Fruit fly (Drosophila melanogaster) whole organism, embryonic: Measurements from ENCODE around the gene CG14805.

Source experiments
- Ada2b ChIP-seq: fragments of 200-800 bp; sonication (Bioruptor generic); IDR thresholded peaks from 2 replicates; pipeline ENCODE4 v1.3.6; 2022; ENCODE audit warnings: missing biosample characterization, missing genetic modification characterization
- Adf1 ChIP-seq: fragments of 200-800 bp; sonication (Bioruptor generic); IDR thresholded peaks from 2 replicates; pipeline ENCODE4 v1.3.6; 2022; ENCODE audit warnings: missing biosample characterization, missing genetic modification characterization
- Blimp-1 ChIP-seq: fragments of 200-800 bp; sonication (Bioruptor generic); optimal IDR thresholded peaks from 3 replicates; lab custom pipeline; 2018; ENCODE audit warnings: missing biosample characterization, missing genetic modification characterization, mild to moderate bottlenecking, moderate library complexity, missing genetic modification reagents
- Bteb2 ChIP-seq: fragments of 200-800 bp; sonication (Bioruptor generic); optimal IDR thresholded peaks from 2 replicates; lab custom pipeline; 2016; ENCODE audit warnings: missing biosample characterization, missing genetic modification characterization
- CG10462 ChIP-seq: fragments of 200-800 bp; sonication (Bioruptor generic); optimal IDR thresholded peaks from 2 replicates; lab custom pipeline; 2016; ENCODE audit warnings: missing biosample characterization, missing genetic modification characterization
- CG11456 ChIP-seq: fragments of 200-800 bp; sonication (Bioruptor generic); IDR thresholded peaks from 3 replicates; pipeline ENCODE4 v1.3.6; 2022; ENCODE audit warnings: missing biosample characterization, missing genetic modification characterization
- CG11696 ChIP-seq: fragments of 200-800 bp; sonication (Bioruptor generic); IDR thresholded peaks from 2 replicates; pipeline ENCODE4 v1.3.6; 2022; ENCODE audit warnings: missing biosample characterization, missing genetic modification characterization
- CG12219 ChIP-seq: fragments of 200-800 bp; sonication (Bioruptor generic); optimal IDR thresholded peaks from 3 replicates; lab custom pipeline; 2018; ENCODE audit warnings: missing biosample characterization, mild to moderate bottlenecking, missing genetic modification characterization
- CG12391 ChIP-seq: fragments of 200-800 bp; sonication (Bioruptor generic); optimal IDR thresholded peaks from 3 replicates; lab custom pipeline; 2018; ENCODE audit warnings: missing biosample characterization, mild to moderate bottlenecking, missing genetic modification characterization, moderate library complexity
- CG12744 ChIP-seq: fragments of 200-800 bp; sonication (Bioruptor generic); optimal IDR thresholded peaks from 2 replicates; lab custom pipeline; 2016; ENCODE audit warnings: missing biosample characterization, missing genetic modification characterization
- CG12769 ChIP-seq: fragments of 200-800 bp; sonication (Bioruptor generic); optimal IDR thresholded peaks from 2 replicates; lab custom pipeline; 2019; ENCODE audit warnings: missing biosample characterization, mild to moderate bottlenecking, missing genetic modification characterization, moderate library complexity
- CG12942 ChIP-seq: fragments of 200-800 bp; sonication (Bioruptor generic); optimal IDR thresholded peaks from 3 replicates; lab custom pipeline; 2016; ENCODE audit warnings: missing biosample characterization, missing genetic modification characterization
- CG15011 ChIP-seq: fragments of 200-800 bp; sonication (Bioruptor generic); optimal IDR thresholded peaks from 3 replicates; lab custom pipeline; 2018; ENCODE audit warnings: missing biosample characterization, mild to moderate bottlenecking, missing genetic modification characterization
- CG17385 ChIP-seq: fragments of 200-800 bp; sonication (Bioruptor generic); optimal IDR thresholded peaks from 3 replicates; lab custom pipeline; 2018; ENCODE audit warnings: missing biosample characterization, mild to moderate bottlenecking, missing genetic modification characterization
- CG2889 ChIP-seq: fragments of 200-800 bp; sonication (Bioruptor generic); IDR thresholded peaks from 3 replicates; pipeline ENCODE4 v1.3.6; 2022; ENCODE audit warnings: missing biosample characterization, missing genetic modification characterization
- CG3163 ChIP-seq: fragments of 200-800 bp; sonication (Bioruptor generic); optimal IDR thresholded peaks from 3 replicates; lab custom pipeline; 2016; ENCODE audit warnings: missing biosample characterization, missing genetic modification characterization
- CG34376 ChIP-seq: fragments of 200-800 bp; sonication (Bioruptor generic); optimal IDR thresholded peaks from 2 replicates; lab custom pipeline; 2018; ENCODE audit warnings: missing biosample characterization, mild to moderate bottlenecking, missing genetic modification characterization
- CG42726 ChIP-seq: fragments of 200-800 bp; sonication (Bioruptor generic); IDR thresholded peaks from 2 replicates; pipeline ENCODE4 v1.3.6; 2022; ENCODE audit warnings: missing biosample characterization, missing genetic modification characterization; ENCODE audit not compliant: partially characterized antibody
- CG4707 ChIP-seq: fragments of 200-800 bp; sonication (Bioruptor generic); optimal IDR thresholded peaks from 2 replicates; lab custom pipeline; 2018; ENCODE audit warnings: missing biosample characterization, mild to moderate bottlenecking, missing genetic modification characterization, moderate library complexity
- CG4854 ChIP-seq: fragments of 200-800 bp; sonication (Bioruptor generic); optimal IDR thresholded peaks from 2 replicates; lab custom pipeline; 2016; ENCODE audit warnings: missing biosample characterization, missing genetic modification characterization, inconsistent platforms
- CG6272 ChIP-seq: fragments of 200-800 bp; sonication (Bioruptor generic); IDR thresholded peaks from 2 replicates; pipeline ENCODE4 v1.3.6; 2022; ENCODE audit warnings: missing biosample characterization, missing genetic modification characterization
- CG6791 ChIP-seq: fragments of 200-800 bp; sonication (Bioruptor generic); IDR thresholded peaks from 3 replicates; pipeline ENCODE4 v1.3.6; 2022; ENCODE audit warnings: missing biosample characterization, missing genetic modification characterization; ENCODE audit not compliant: partially characterized antibody
- CG7271 ChIP-seq: fragments of 200-800 bp; sonication (Bioruptor generic); optimal IDR thresholded peaks from 2 replicates; lab custom pipeline; 2018; ENCODE audit warnings: missing biosample characterization, mild to moderate bottlenecking, missing genetic modification characterization, moderate library complexity
- CG7987 ChIP-seq: fragments of 200-800 bp; sonication (Bioruptor generic); optimal IDR thresholded peaks from 2 replicates; lab custom pipeline; 2018; ENCODE audit warnings: missing biosample characterization, mild to moderate bottlenecking, missing genetic modification characterization, moderate library complexity
- CG8290 ChIP-seq, 3 experiments: fragments of 200-800 bp; sonication (Bioruptor generic); optimal IDR thresholded peaks; 2 replicates each; lab custom pipeline; 2016 to 2019; ENCODE audit warnings: missing biosample characterization in 3 of 3, missing genetic modification characterization in 3 of 3, mild to moderate bottlenecking in 2 of 3, moderate library complexity in 1 of 3
- CG8478 ChIP-seq: fragments of >200 bp; optimal IDR thresholded peaks from 2 replicates; lab custom pipeline; 2018
- CG9797 ChIP-seq: fragments of 200-800 bp; sonication (Bioruptor generic); optimal IDR thresholded peaks from 3 replicates; lab custom pipeline; 2018; ENCODE audit warnings: missing biosample characterization, mild to moderate bottlenecking, missing genetic modification characterization
- D ChIP-seq, 2 experiments: fragments of 200-800 bp in 1 of 2; fragments of >200 bp in 1 of 2; sonication (Bioruptor generic) in 1 of 2; optimal IDR thresholded peaks; 2 replicates in 1 of 2; 3 replicates in 1 of 2; lab custom pipeline; 2017; ENCODE audit warnings: mild to moderate bottlenecking in 1 of 2, missing biosample characterization in 1 of 2, missing genetic modification characterization in 1 of 2, missing genetic modification reagents in 1 of 2
- Deaf1 ChIP-seq: fragments of 200-800 bp; optimal IDR thresholded peaks from 3 replicates; lab custom pipeline; 2019; ENCODE audit warnings: missing biosample characterization, mild to moderate bottlenecking, missing genetic modification characterization, moderate library complexity
- Dp ChIP-seq: fragments of 200-800 bp; sonication (Bioruptor generic); optimal IDR thresholded peaks from 2 replicates; lab custom pipeline; 2018; ENCODE audit warnings: missing biosample characterization, mild to moderate bottlenecking, missing genetic modification characterization, moderate library complexity
- ERR ChIP-seq: fragments of 200-800 bp; sonication (Bioruptor generic); optimal IDR thresholded peaks from 2 replicates; lab custom pipeline; 2016; ENCODE audit warnings: missing biosample characterization, missing genetic modification characterization
- H15 ChIP-seq: fragments of 200-800 bp; sonication (Bioruptor generic); IDR thresholded peaks from 3 replicates; pipeline ENCODE4 v1.3.6; 2022; ENCODE audit warnings: missing biosample characterization, missing genetic modification characterization
- HLH54F ChIP-seq: fragments of 200-800 bp; sonication (Bioruptor generic); optimal IDR thresholded peaks from 3 replicates; lab custom pipeline; 2016; ENCODE audit warnings: missing biosample characterization, missing genetic modification characterization
- Sin3A ChIP-seq: fragments of >200 bp; optimal IDR thresholded peaks from 2 replicates; lab custom pipeline; 2018
- Sox102F ChIP-seq: fragments of 200-800 bp; sonication (Bioruptor generic); optimal IDR thresholded peaks from 2 replicates; lab custom pipeline; 2018; ENCODE audit warnings: missing biosample characterization, mild to moderate bottlenecking, missing genetic modification characterization, moderate library complexity
- cad ChIP-seq: fragments of >200 bp; optimal IDR thresholded peaks from 2 replicates; lab custom pipeline; 2017; ENCODE audit warnings: missing biosample characterization, missing genetic modification characterization
- chm ChIP-seq: fragments of 200-800 bp; sonication (Bioruptor generic); IDR thresholded peaks from 2 replicates; pipeline ENCODE4 v1.3.6; 2022; ENCODE audit warnings: missing biosample characterization, missing genetic modification characterization
- chn ChIP-seq: fragments of 200-800 bp; sonication (Bioruptor generic); optimal IDR thresholded peaks from 2 replicates; lab custom pipeline; 2016; ENCODE audit warnings: missing biosample characterization, missing genetic modification characterization
- grau ChIP-seq: fragments of 200-800 bp; optimal IDR thresholded peaks from 3 replicates; lab custom pipeline; 2019; ENCODE audit warnings: missing biosample characterization, mild to moderate bottlenecking, missing genetic modification characterization, moderate library complexity
- her ChIP-seq: fragments of 200-800 bp; sonication (Bioruptor generic); optimal IDR thresholded peaks from 2 replicates; lab custom pipeline; 2016; ENCODE audit warnings: missing biosample characterization, missing genetic modification characterization
- jing ChIP-seq: fragments of 200-800 bp; sonication (Bioruptor generic); optimal IDR thresholded peaks from 2 replicates; lab custom pipeline; 2018; ENCODE audit warnings: missing biosample characterization, mild to moderate bottlenecking, missing genetic modification characterization
- mam ChIP-seq: fragments of 200-800 bp; sonication (Bioruptor generic); optimal IDR thresholded peaks from 3 replicates; lab custom pipeline; 2016; ENCODE audit warnings: missing biosample characterization, missing genetic modification characterization
- oc ChIP-seq: fragments of 200-800 bp; sonication (Bioruptor generic); optimal IDR thresholded peaks from 2 replicates; lab custom pipeline; 2018; ENCODE audit warnings: missing biosample characterization, mild to moderate bottlenecking, missing genetic modification characterization, moderate library complexity
- prd ChIP-seq, 3 experiments: fragments of >200 bp in 2 of 3; fragments of 200-800 bp in 1 of 3; sonication (Bioruptor generic) in 1 of 3; optimal IDR thresholded peaks in 2 of 3; IDR thresholded peaks in 1 of 3; 2 replicates in 2 of 3; 3 replicates in 1 of 3; pipeline versions ENCODE4 v1.3.6 to Lab custom; 2017 to 2022; ENCODE audit warnings: missing biosample characterization in 1 of 3, missing genetic modification characterization in 1 of 3
- row ChIP-seq: fragments of 200-800 bp; sonication (Bioruptor generic); IDR thresholded peaks from 3 replicates; pipeline ENCODE4 v1.3.6; 2022; ENCODE audit warnings: missing biosample characterization, missing genetic modification characterization
- salm ChIP-seq: fragments of 200-800 bp; sonication (Bioruptor generic); optimal IDR thresholded peaks from 2 replicates; lab custom pipeline; 2018; ENCODE audit warnings: missing biosample characterization, mild to moderate bottlenecking, missing genetic modification characterization
- sens-2 ChIP-seq: fragments of 200-800 bp; sonication (Bioruptor generic); IDR thresholded peaks from 2 replicates; pipeline ENCODE4 v1.3.6; 2022; ENCODE audit warnings: missing biosample characterization, missing genetic modification characterization
- sim ChIP-seq: fragments of 200-800 bp; sonication (Bioruptor generic); IDR thresholded peaks from 2 replicates; pipeline ENCODE4 v1.3.6; 2022; ENCODE audit warnings: missing biosample characterization, missing genetic modification characterization
- sqz ChIP-seq: fragments of 200-800 bp; sonication (Bioruptor generic); optimal IDR thresholded peaks from 3 replicates; lab custom pipeline; 2018; ENCODE audit warnings: missing biosample characterization, mild to moderate bottlenecking, missing genetic modification characterization
- sug ChIP-seq: fragments of 200-800 bp; optimal IDR thresholded peaks from 2 replicates; lab custom pipeline; 2019; ENCODE audit warnings: missing biosample characterization, mild to moderate bottlenecking, missing genetic modification characterization, moderate library complexity

Gene CG14805

DNA sequence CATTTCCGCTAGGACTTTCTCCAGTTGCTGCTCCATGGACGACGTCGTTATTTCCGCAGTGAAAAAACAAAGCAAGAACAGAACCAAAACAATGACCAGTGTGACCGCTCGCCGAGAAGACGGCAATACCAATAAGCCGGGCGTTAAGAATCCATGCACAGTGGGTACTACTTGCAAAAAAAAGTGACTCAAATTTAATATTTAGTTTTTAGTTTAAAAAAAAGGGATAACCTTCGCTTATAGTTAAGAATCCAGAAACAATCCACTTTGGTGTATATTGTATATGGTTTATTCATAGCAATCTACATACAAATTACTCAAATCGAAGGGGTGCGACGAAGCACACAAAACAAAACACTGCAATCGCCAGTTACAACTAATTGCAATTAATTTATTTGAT is 18.2 kb upstream of the CG14805 start, which contains the start of gene Lamtor5 (continued):
- no peak for TF ChIP-seq CG12219
- no peak for TF ChIP-seq her
- no peak for TF ChIP-seq CG12769 (tag; lab: Kevin White, UChicago)
- TF ChIP-seq CG12744 (GFP tag; lab: Kevin White, UChicago), result peak; percentile 24
- no peak for TF ChIP-seq ERR
- TF ChIP-seq chm (GFP tag; lab: Robert Waterston, UW), result no peak
- no peak for TF ChIP-seq CG42726 (GFP tag; lab: Robert Waterston, UW)
- TF ChIP-seq jing (GFP tag; lab: Kevin White, UChicago), result no peak
- 0 out of 2 replicates have a peak, but pooled peaks have one; percentile 25 for TF ChIP-seq CG6272 (GFP tag; lab: Robert Waterston, UW)
- TF ChIP-seq mam (GFP tag; lab: Kevin White, UChicago), result peak; percentile 43
- peak; percentile 15 for TF ChIP-seq sug (tag; lab: Kevin White, UChicago)
- TF ChIP-seq sens-2, result no peak
- TF ChIP-seq Blimp-1 (GFP tag; lab: Kevin White, UChicago), result peak; percentile 20
- TF ChIP-seq Ada2b (GFP tag; lab: Robert Waterston, UW), result no peak
- no peak for TF ChIP-seq D (optimal IDR thresholded peaks at IDR 0.05; lab: Kevin White, UChicago)
- TF ChIP-seq D (GFP tag; optimal IDR thresholded peaks at IDR 0.05; lab: Kevin White, UChicago), result no peak
- TF ChIP-seq CG2889, result no peak
- TF ChIP-seq Deaf1 (tag; lab: Kevin White, UChicago), result no peak
- TF ChIP-seq sim, result no peak
- TF ChIP-seq oc, result peak; percentile 49
- TF ChIP-seq CG34376 (GFP tag; lab: Kevin White, UChicago), result peak; percentile 23
- no peak for TF ChIP-seq H15 (GFP tag; lab: Robert Waterston, UW)
- peak; percentile 2 for TF ChIP-seq CG4854 (GFP tag; lab: Kevin White, UChicago)
- TF ChIP-seq Sox102F (GFP tag; lab: Kevin White, UChicago), result peak; percentile 27
- no peak for TF ChIP-seq CG8290 (GFP tag; optimal IDR thresholded peaks at IDR 0.05; lab: Kevin White, UChicago)
- peak in 1 of 2 experiments; percentile 54 for TF ChIP-seq CG8290 (tag; optimal IDR thresholded peaks at IDR 0.05; lab: Kevin White, UChicago)
- no peak for TF ChIP-seq chn
- peak; percentile 53 for TF ChIP-seq CG9797 (GFP tag; lab: Kevin White, UChicago)
- TF ChIP-seq CG10462, result no peak
- TF ChIP-seq Adf1 (GFP tag; lab: Robert Waterston, UW), result no peak
- TF ChIP-seq CG6791 (GFP tag; lab: Robert Waterston, UW), result no peak
- no peak for TF ChIP-seq Sin3A (lab: Kevin White, UChicago)
- peak; percentile 33 for TF ChIP-seq CG17385
- TF ChIP-seq CG11456 (GFP tag; lab: Robert Waterston, UW), result 0 out of 3 replicates have a peak, but pooled peaks have one; percentile 33
- no peak for TF ChIP-seq CG15011 (GFP tag; lab: Kevin White, UChicago)
- TF ChIP-seq CG7987 (GFP tag; lab: Kevin White, UChicago), result no peak
- peak; percentile 59 for TF ChIP-seq CG12391 (tag; lab: Kevin White, UChicago)
- no peak for TF ChIP-seq Bteb2
- no peak for TF ChIP-seq CG12942 (GFP tag; lab: Kevin White, UChicago)
- no peak for TF ChIP-seq cad
- peak; percentile 84 for TF ChIP-seq row (GFP tag; lab: Robert Waterston, UW)
- no peak for TF ChIP-seq CG8478
- no peak for TF ChIP-seq Dp (GFP tag; lab: Kevin White, UChicago)
- no peak for TF ChIP-seq prd (optimal IDR thresholded peaks at IDR 0.05; lab: Kevin White, UChicago)
- 0 out of 3 replicates have a peak, but pooled peaks have one; percentile 40 for TF ChIP-seq prd (GFP tag; IDR thresholded peaks at IDR 0.05; lab: Robert Waterston, UW)
- TF ChIP-seq salm (tag; lab: Kevin White, UChicago), result no peak
- TF ChIP-seq CG4707 (GFP tag; lab: Kevin White, UChicago), result peak; percentile 51
- TF ChIP-seq grau (tag; lab: Kevin White, UChicago), result peak; percentile 55
- TF ChIP-seq CG7271, result no peak
- peak; percentile 32 for TF ChIP-seq HLH54F (GFP tag; lab: Kevin White, UChicago)
- TF ChIP-seq CG11696 (GFP tag; lab: Robert Waterston, UW), result no peak; the same call in 1 of the 2 replicates
- peak; percentile 13 for TF ChIP-seq sqz (GFP tag; lab: Kevin White, UChicago)
- no peak for TF ChIP-seq CG3163 (GFP tag; lab: Kevin White, UChicago)
